Worm (Caenorhabditis elegans): ENCODE measurements around the gene str-182.

DNA sequence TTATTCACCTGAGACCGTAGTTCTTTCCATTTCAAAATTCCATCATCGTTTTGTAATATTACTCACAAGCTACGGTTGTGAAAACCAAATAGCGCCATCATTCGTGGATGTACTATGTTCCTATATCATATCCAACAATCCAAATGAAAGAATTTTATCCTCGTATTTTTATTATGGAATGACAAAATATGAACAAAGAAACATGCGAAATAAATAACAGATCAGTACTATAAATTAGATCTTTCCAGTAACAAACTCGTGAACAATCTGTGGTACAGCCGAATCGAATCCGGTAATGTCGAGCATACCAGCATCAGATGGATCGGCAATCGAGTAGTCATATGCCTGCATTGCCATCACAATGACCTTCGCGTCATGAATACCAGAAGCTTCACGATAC lies 19.5 kb upstream of the str-182 start:
- TF ChIP-seq pha-2 (tag; optimal IDR thresholded peaks at IDR 0.05) (no peak), nhr-11 (tag; optimal IDR thresholded peaks at IDR 0.05) (no peak), ref-2 (tag; optimal IDR thresholded peaks at IDR 0.05) (no peak), rnt-1 (tag; optimal IDR thresholded peaks at IDR 0.05) (no peak), sox-4 (tag; optimal IDR thresholded peaks at IDR 0.05) (no peak), ets-4 (tag; optimal IDR thresholded peaks at IDR 0.05) (no peak), ceh-34 (tag; optimal IDR thresholded peaks at IDR 0.05) (no peak), unc-3 (GFP tag; conservative IDR thresholded peaks at IDR 0.05) (no peak), unc-3 (tag; optimal IDR thresholded peaks at IDR 0.05) (no peak), C38D4.7 (GFP tag; optimal IDR thresholded peaks at IDR 0.05) (no peak), F13H6.1 (tag; optimal IDR thresholded peaks at IDR 0.05) (no peak), ceh-19 (GFP tag; optimal IDR thresholded peaks at IDR 0.05) (no peak), sox-2 (GFP tag; IDR thresholded peaks at IDR 0.05) (no peak), ceh-6 (GFP tag; optimal IDR thresholded peaks at IDR 0.05) (no peak)

All from whole organism, late embryonic.